Fruit fly (Drosophila melanogaster) whole organism, adult: ENCODE measurements around the gene CG17350.

ENCODE experiments used
- CG11617 ChIP-seq: fragments of 200-800 bp; sonication (Bioruptor generic); optimal IDR thresholded peaks from 2 replicates; lab custom pipeline; 2017; ENCODE audit warnings: mild to moderate bottlenecking, missing biosample characterization, missing genetic modification reagents, missing genetic modification characterization
- CG12768 ChIP-seq: fragments of 200-800 bp; sonication (Bioruptor generic); optimal IDR thresholded peaks from 2 replicates; lab custom pipeline; 2017; ENCODE audit warnings: missing biosample characterization, missing genetic modification characterization, mild to moderate bottlenecking, moderate library complexity, missing genetic modification reagents
- CG14711 ChIP-seq: fragments of 200-800 bp; sonication (Bioruptor generic); optimal IDR thresholded peaks from 2 replicates; lab custom pipeline; 2018; ENCODE audit warnings: missing biosample characterization, mild to moderate bottlenecking, missing genetic modification characterization, moderate library complexity
- CG1620 ChIP-seq: fragments of 200-800 bp; sonication (Bioruptor generic); optimal IDR thresholded peaks from 2 replicates; lab custom pipeline; 2016; ENCODE audit warnings: missing biosample characterization, missing genetic modification characterization
- CG33017 ChIP-seq: fragments of 200-800 bp; sonication (Bioruptor generic); optimal IDR thresholded peaks from 2 replicates; lab custom pipeline; 2018; ENCODE audit warnings: missing biosample characterization, mild to moderate bottlenecking, missing genetic modification characterization, moderate library complexity
- CG5204 ChIP-seq: fragments of 200-800 bp; sonication (Bioruptor generic); optimal IDR thresholded peaks from 2 replicates; lab custom pipeline; 2016; ENCODE audit warnings: missing biosample characterization, missing genetic modification characterization
- CG7045 ChIP-seq: fragments of 200-800 bp; sonication (Bioruptor generic); optimal IDR thresholded peaks from 2 replicates; lab custom pipeline; 2017; ENCODE audit warnings: missing biosample characterization, mild to moderate bottlenecking, missing genetic modification characterization
- CG7101 ChIP-seq: fragments of 200-800 bp; sonication (Bioruptor generic); optimal IDR thresholded peaks from 2 replicates; lab custom pipeline; 2018; ENCODE audit warnings: missing biosample characterization, mild to moderate bottlenecking, missing genetic modification characterization, moderate library complexity
- Clk ChIP-seq: fragments of 200-800 bp; sonication (Bioruptor generic); optimal IDR thresholded peaks from 2 replicates; lab custom pipeline; 2017; ENCODE audit warnings: missing biosample characterization, missing genetic modification characterization
- Crg-1 ChIP-seq: fragments of 200-800 bp; sonication (Bioruptor generic); optimal IDR thresholded peaks from 2 replicates; lab custom pipeline; 2016; ENCODE audit warnings: missing biosample characterization, missing genetic modification characterization
- Hr96 ChIP-seq: fragments of 200-800 bp; sonication (Bioruptor generic); optimal IDR thresholded peaks from 2 replicates; lab custom pipeline; 2016; ENCODE audit warnings: missing biosample characterization, missing genetic modification characterization
- Mnt ChIP-seq: fragments of 200-800 bp; sonication (Bioruptor generic); optimal IDR thresholded peaks from 2 replicates; lab custom pipeline; 2016; ENCODE audit warnings: missing biosample characterization, mild to moderate bottlenecking, missing genetic modification characterization
- bab1 ChIP-seq: fragments of 200-800 bp; sonication (Bioruptor generic); optimal IDR thresholded peaks from 3 replicates; lab custom pipeline; 2019; ENCODE audit warnings: missing biosample characterization, mild to moderate bottlenecking, missing genetic modification characterization, moderate library complexity
- cic ChIP-seq: fragments of 200-800 bp; sonication (Bioruptor generic); optimal IDR thresholded peaks from 2 replicates; lab custom pipeline; 2017; ENCODE audit warnings: missing biosample characterization, mild to moderate bottlenecking, missing genetic modification characterization, moderate library complexity
- cnc ChIP-seq, 2 experiments: fragments of >200 bp; optimal IDR thresholded peaks; 2 replicates each; lab custom pipeline; 2017
- kay ChIP-seq: fragments of 200-800 bp; sonication (Bioruptor generic); peaks from one replicate; lab custom pipeline; 2016; ENCODE audit warnings: missing biosample characterization, missing genetic modification characterization, borderline replicate concordance
- ovo ChIP-seq: fragments of 200-800 bp; sonication (Bioruptor generic); optimal IDR thresholded peaks from 2 replicates; lab custom pipeline; 2016; ENCODE audit warnings: missing biosample characterization, missing genetic modification characterization
- pad ChIP-seq: fragments of 200-800 bp; sonication (Bioruptor generic); optimal IDR thresholded peaks from 3 replicates; lab custom pipeline; 2017; ENCODE audit warnings: missing biosample characterization, missing genetic modification characterization, mild to moderate bottlenecking, moderate library complexity, missing genetic modification reagents
- tj ChIP-seq: fragments of 200-800 bp; sonication (Bioruptor generic); optimal IDR thresholded peaks from 3 replicates; lab custom pipeline; 2017; ENCODE audit warnings: missing biosample characterization, mild to moderate bottlenecking, missing genetic modification characterization, moderate library complexity
- toe ChIP-seq: fragments of 200-800 bp; sonication (Bioruptor generic); optimal IDR thresholded peaks from 2 replicates; lab custom pipeline; 2016; ENCODE audit warnings: missing biosample characterization, missing genetic modification characterization

CG17350 gene

DNA sequence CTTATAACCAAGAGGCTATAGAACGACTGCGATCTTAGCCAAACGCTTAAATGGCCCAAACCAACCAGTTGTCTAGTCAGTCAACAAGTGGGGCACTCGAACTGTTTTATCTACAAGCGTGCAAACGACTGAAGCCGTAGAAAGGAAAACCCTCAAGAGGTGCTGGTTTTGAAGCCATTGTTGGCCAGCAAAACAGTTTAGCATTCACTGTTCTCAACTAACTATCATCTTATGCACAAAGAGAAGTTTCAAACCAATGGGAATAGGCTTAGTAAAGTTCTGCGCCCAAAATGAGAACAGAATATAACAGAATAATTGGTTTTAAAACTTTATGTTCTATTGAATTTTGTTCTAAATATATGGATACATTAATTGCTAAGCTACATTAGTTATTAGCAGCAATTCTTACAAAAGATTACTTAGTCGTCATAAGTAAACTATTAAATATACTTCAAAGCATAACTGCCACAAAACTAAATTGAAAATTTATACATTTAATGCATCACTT lies 13.0 kb downstream of the CG17350 start, which contains the start of gene CG31798:
Gene CG31798, plus strand, starts transcription at position 458 of the 508 bp plus-strand sequence.
- no peak for TF ChIP-seq Crg-1 (GFP tag; lab: Kevin White, UChicago)
- no peak for TF ChIP-seq CG14711 (tag; lab: Kevin White, UChicago)
- no peak for TF ChIP-seq CG33017 (tag; lab: Kevin White, UChicago)
- no peak for TF ChIP-seq pad (GFP tag; lab: Kevin White, UChicago)
- no peak for TF ChIP-seq cnc (optimal IDR thresholded peaks at IDR 0.05; lab: Kevin White, UChicago)
- TF ChIP-seq bab1 (GFP tag; lab: Kevin White, UChicago) = no peak
- no peak for TF ChIP-seq CG1620 (GFP tag; lab: Kevin White, UChicago)

DNA sequence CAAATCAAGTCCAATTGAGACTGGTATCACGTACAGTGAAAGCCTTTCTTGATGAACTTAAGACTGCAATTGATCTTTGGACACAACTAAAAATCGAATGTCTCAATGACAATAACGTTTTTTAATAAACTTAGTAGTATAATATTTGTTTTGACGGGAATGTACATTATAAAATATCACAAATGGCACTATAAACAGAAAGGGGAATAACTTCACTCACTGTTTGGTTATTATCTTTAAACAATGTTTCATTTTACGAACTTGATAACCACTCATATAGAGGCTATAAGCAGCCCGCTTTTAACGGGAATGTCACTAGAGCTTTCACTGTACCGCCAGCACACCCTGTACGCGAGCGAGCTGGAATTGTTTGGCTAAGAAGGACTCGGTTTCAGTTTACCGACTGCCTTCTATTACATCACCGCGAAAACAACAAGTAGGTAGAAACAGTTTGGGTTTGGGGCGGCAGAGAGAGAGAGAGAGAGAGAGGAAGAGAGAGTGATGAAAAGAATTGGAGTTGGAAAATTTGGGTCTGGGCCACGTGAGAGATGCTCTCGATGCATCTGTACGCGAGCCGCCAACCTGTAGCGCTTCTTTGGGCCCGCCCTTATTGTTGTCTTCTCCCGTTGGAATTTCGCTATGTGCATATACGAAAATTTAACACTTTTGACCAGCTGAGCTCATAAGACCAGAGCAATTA lies 17.0 kb downstream of the CG17350 start:
- TF ChIP-seq cic (GFP tag; lab: Kevin White, UChicago) (peak; percentile 2), CG14711 (tag; lab: Kevin White, UChicago) (no peak), toe (GFP tag; lab: Kevin White, UChicago) (peak; percentile 53), Crg-1 (GFP tag; lab: Kevin White, UChicago) (no peak), CG12768 (GFP tag; lab: Kevin White, UChicago) (peak; percentile 68), CG33017 (tag; lab: Kevin White, UChicago) (peak; percentile 29), bab1 (GFP tag; lab: Kevin White, UChicago) (no peak), CG7101 (tag; lab: Kevin White, UChicago) (peak; percentile 48), CG5204 (GFP tag; lab: Kevin White, UChicago) (peak; percentile 40), CG7045 (GFP tag; lab: Kevin White, UChicago) (peak; percentile 23), Clk (GFP tag; lab: Kevin White, UChicago) (peak; percentile 21), Mnt (GFP tag; lab: Kevin White, UChicago) (no peak), kay (GFP tag; lab: Kevin White, UChicago) (no peak), CG1620 (GFP tag; lab: Kevin White, UChicago) (no peak), cnc (optimal IDR thresholded peaks at IDR 0.05; lab: Kevin White, UChicago) (no peak), Hr96 (GFP tag; lab: Kevin White, UChicago) (peak; percentile 43), pad (GFP tag; lab: Kevin White, UChicago) (no peak), tj (GFP tag; lab: Kevin White, UChicago) (no peak), ovo (GFP tag; lab: Kevin White, UChicago) (no peak), CG11617 (GFP tag; lab: Kevin White, UChicago) (peak; percentile 42)

DNA sequence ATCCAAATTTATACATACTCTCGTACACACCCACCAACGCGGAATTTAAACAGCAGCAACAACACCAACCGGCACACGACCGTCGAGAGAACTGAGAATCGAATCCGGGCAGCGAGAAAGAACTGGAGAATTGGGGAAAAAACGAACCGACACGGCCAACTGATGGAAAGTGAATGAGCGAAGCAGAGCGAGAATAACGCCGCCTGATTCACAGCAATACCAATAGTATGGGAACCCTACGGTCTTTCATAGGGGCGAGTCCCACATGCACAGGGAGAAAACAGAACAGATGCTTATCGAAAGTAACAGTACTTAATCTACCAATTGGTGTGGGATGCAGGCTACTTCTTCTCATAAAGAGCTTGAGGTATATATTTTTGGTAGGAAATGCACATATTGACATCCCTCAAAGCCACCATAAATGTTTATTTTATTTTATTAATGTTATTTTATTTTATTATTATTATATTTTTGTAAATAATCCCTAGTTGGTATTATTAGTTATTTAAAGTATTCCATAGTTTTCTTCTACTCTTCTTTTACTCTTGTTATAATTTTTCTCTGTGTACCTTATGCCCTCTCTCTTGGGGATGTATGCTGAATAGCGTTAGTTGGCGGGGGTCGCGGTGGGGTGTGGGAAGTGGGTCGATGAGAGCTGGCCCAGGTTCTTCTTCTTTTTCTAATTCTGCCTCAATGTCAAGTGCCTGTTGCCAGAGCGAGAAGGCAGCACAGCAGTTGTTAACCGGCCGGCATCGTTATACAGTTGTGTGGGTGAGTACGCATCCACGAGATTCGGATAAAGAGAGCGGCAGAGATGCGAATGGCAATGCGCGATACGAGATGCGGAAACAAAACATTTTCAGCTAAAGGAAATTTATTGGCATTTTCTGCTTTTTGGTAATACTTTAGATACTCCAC lies 17.8 kb downstream of the CG17350 start, which contains the start of gene CG17544:
Gene CG17544, minus strand, starts transcription at position 177 of the 918 bp plus-strand sequence.
- TF ChIP-seq CG14711 (tag; lab: Kevin White, UChicago) (peak; percentile 65), CG1620 (GFP tag; lab: Kevin White, UChicago) (no peak), Hr96 (GFP tag; lab: Kevin White, UChicago) (peak; percentile 26), cic (GFP tag; lab: Kevin White, UChicago) (peak; percentile 64), Crg-1 (GFP tag; lab: Kevin White, UChicago) (peak; percentile 41), bab1 (GFP tag; lab: Kevin White, UChicago) (no peak), Mnt (GFP tag; lab: Kevin White, UChicago) (no peak), tj (GFP tag; lab: Kevin White, UChicago) (peak; percentile 62), pad (GFP tag; lab: Kevin White, UChicago) (peak; percentile 95), ovo (GFP tag; lab: Kevin White, UChicago) (peak; percentile 20), toe (GFP tag; lab: Kevin White, UChicago) (peak; percentile 49), CG12768 (GFP tag; lab: Kevin White, UChicago) (peak; percentile 88), CG33017 (tag; lab: Kevin White, UChicago) (peak; percentile 57), CG7045 (GFP tag; lab: Kevin White, UChicago) (peak; percentile 71), Clk (GFP tag; lab: Kevin White, UChicago) (no peak), CG5204 (GFP tag; lab: Kevin White, UChicago) (peak; percentile 41), CG7101 (tag; lab: Kevin White, UChicago) (peak; percentile 74), kay (GFP tag; lab: Kevin White, UChicago) (peak; percentile 15), CG11617 (GFP tag; lab: Kevin White, UChicago) (peak; percentile 86), cnc (optimal IDR thresholded peaks at IDR 0.05; lab: Kevin White, UChicago) (no peak)

DNA sequence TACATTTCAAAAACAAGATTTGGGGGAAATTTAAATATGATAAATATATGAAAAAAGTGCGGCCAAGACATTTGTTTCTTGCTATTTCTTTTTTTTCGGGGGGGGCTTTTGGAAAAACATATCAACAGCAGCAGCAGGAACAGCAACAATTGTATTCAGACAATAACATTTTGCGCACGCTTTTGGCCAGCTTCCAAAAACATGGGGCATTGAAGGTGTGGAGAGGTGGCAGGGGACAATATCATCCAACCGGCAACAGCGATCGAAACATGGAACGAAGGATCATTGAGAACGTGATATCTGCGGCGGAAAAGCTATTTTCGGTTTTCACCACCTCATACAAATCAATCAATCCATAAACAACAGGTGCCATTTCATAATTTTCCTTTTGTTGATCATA lies 21.2 kb downstream of the CG17350 start:
- TF ChIP-seq toe (GFP tag; lab: Kevin White, UChicago) = no peak
- no peak for TF ChIP-seq Mnt (GFP tag; lab: Kevin White, UChicago)
- TF ChIP-seq kay (GFP tag; lab: Kevin White, UChicago) = no peak
- TF ChIP-seq bab1 (GFP tag; lab: Kevin White, UChicago) = no peak
- TF ChIP-seq CG7101 (tag; lab: Kevin White, UChicago) = no peak
- no peak for TF ChIP-seq CG1620 (GFP tag; lab: Kevin White, UChicago)
- TF ChIP-seq CG12768 (GFP tag; lab: Kevin White, UChicago) = no peak
- TF ChIP-seq CG33017 (tag; lab: Kevin White, UChicago) = no peak
- no peak for TF ChIP-seq CG5204 (GFP tag; lab: Kevin White, UChicago)
- no peak for TF ChIP-seq cnc (optimal IDR thresholded peaks at IDR 0.05; lab: Kevin White, UChicago)
- no peak for TF ChIP-seq ovo (GFP tag; lab: Kevin White, UChicago)
- TF ChIP-seq CG14711 (tag; lab: Kevin White, UChicago) = no peak
- no peak for TF ChIP-seq CG11617 (GFP tag; lab: Kevin White, UChicago)
- TF ChIP-seq cic (GFP tag; lab: Kevin White, UChicago) = no peak
- TF ChIP-seq pad (GFP tag; lab: Kevin White, UChicago) = no peak
- no peak for TF ChIP-seq Clk (GFP tag; lab: Kevin White, UChicago)
- TF ChIP-seq CG7045 (GFP tag; lab: Kevin White, UChicago) = no peak
- no peak for TF ChIP-seq Crg-1 (GFP tag; lab: Kevin White, UChicago)
